Worm (Caenorhabditis elegans) whole organism, L3 larva: Measurements from ENCODE around the gene T01D3.3.

Experiments used
- ama-1 ChIP-seq: fragments of 150-350 bp; optimal IDR thresholded peaks from 2 replicates; lab custom pipeline; 2018
- pqm-1 ChIP-seq: fragments of 150-350 bp; optimal IDR thresholded peaks from 2 replicates; lab custom pipeline; 2017; ENCODE audit warnings: missing biosample characterization, missing genetic modification characterization, inconsistent platforms

ce11 chrV:13668337-13668736 is 35.7 kb upstream of the T01D3.3 start:
- TF ChIP-seq ama-1 (lab: Kevin White, UChicago) (no peak), pqm-1 (tag; lab: Kevin White, UChicago) (no peak)
